Worm (Caenorhabditis elegans) whole organism, L2 larva: ENCODE data around the gene K03A11.1.

Experiments
- ama-1 ChIP-seq: fragments of 150-350 bp; optimal IDR thresholded peaks from 2 replicates; lab custom pipeline; 2018; ENCODE audit warnings: inconsistent platforms
- blmp-1 ChIP-seq: sonication (generic microtip); optimal IDR thresholded peaks from 2 replicates; lab custom pipeline; 2017; ENCODE audit warnings: missing genetic modification characterization, mild to moderate bottlenecking, missing compliant biosample characterization, antibody characterized with exemption, moderate library complexity; ENCODE audit not compliant: insufficient read depth
- ceh-16 ChIP-seq: fragments of 150-350 bp; optimal IDR thresholded peaks from 2 replicates; lab custom pipeline; 2014; ENCODE audit warnings: missing biosample characterization, missing genetic modification characterization
- fos-1 ChIP-seq: fragments of 150-350 bp; optimal IDR thresholded peaks from 2 replicates; lab custom pipeline; 2014; ENCODE audit warnings: missing biosample characterization, missing genetic modification characterization
- nhr-11 ChIP-seq: fragments of 150-350 bp; optimal IDR thresholded peaks from 2 replicates; lab custom pipeline; 2014; ENCODE audit warnings: missing biosample characterization, missing genetic modification characterization
- skn-1 ChIP-seq: sonication (generic microtip); optimal IDR thresholded peaks from 2 replicates; lab custom pipeline; 2017; ENCODE audit warnings: missing biosample characterization, missing genetic modification characterization
- snpc-4 ChIP-seq: fragments of 150-350 bp; optimal IDR thresholded peaks from 2 replicates; lab custom pipeline; 2014; ENCODE audit warnings: missing biosample characterization, missing genetic modification characterization
- unc-39 ChIP-seq: fragments of 150-350 bp; optimal IDR thresholded peaks from 2 replicates; lab custom pipeline; 2014; ENCODE audit warnings: missing biosample characterization, missing genetic modification characterization

- TF ChIP-seq skn-1 (tag; lab: Kevin White, UChicago) (no peak), snpc-4 (tag; lab: Kevin White, UChicago) (no peak), ama-1 (lab: Kevin White, UChicago) (no peak), fos-1 (no peak), unc-39 (tag; lab: Kevin White, UChicago) (no peak), nhr-11 (tag; lab: Kevin White, UChicago) (no peak), ceh-16 (no peak), blmp-1 (tag; lab: Kevin White, UChicago) (no peak)
These were observed 45.2 kb upstream of the K03A11.1 start for ce11 chrX:13006328-13006727.
